Fruit fly (Drosophila melanogaster) whole organism, larva: ENCODE measurements around the gene Hsc70-3.

Source experiments
- noc ChIP-seq: fragments of 200-800 bp; sonication (Bioruptor generic); optimal IDR thresholded peaks from 3 replicates; lab custom pipeline; 2019; ENCODE audit warnings: missing biosample characterization, mild to moderate bottlenecking, missing genetic modification characterization, moderate library complexity

Hsc70-3 gene

DNA sequence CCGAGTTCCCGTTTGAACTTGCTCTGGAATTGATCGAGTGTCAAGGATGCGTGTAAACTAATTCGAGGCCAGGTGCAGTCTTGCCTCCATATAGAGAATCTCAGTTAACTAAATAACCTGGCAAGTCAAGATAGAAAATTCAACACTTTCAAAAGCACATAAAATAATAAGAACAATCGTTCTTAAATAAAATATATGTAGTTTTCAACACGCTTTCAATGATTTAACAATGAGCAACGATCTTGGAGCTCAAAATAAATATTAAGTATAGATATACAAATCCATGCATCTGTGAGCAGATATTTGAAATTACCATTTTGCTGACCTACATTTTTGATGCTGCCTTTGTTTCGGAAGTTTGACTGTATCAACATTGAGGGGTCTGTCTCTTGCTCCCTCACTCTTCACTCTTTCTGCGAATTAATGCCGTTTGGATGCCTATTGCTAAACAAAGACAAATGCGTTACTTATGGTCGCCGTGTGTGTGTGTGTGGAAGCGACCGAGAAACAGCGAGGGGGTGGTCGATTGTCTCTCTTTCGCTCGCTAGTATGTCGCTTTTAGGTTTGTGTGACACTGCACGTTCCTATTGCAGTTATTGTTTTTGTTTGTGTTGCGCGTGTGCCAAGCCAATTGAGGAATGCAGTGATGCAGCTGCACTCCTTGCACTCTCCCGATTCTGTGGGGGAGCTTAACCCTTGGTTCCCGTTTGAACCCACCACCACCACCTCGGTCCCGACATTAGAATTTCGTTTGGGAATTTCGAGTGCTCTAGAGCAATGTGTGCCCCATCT, 13.6 kb upstream of the Hsc70-3 start:
- TF ChIP-seq noc (tag; lab: Kevin White, UChicago), result peak; percentile 41

DNA sequence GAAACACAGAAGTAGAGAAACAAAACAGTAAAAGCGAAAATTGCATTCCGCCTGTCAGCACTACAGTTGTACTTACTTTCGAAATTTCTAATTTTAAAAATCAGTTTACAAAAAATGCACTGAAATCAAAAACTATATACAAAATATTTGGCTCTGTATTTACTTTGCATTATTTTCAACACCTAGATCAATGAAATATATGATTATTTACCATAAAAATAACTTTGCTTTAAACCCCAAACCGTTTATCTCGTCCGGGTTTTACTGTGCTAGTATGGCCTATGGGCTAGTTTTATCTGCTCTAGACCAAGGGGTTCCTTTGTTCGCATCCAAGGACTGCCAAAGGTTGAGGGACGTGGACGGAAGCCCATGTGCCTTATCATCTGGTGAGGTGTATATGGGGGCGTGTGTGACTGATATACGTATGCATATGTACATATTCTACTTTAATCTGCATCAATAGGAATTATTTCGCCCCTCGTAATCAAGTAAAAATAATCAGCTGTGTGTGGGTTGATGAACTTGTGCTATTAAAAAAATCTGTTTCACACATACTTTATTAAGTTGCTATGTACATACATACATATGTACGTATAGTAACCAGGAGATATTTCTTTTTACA, 12.4 kb upstream of the Hsc70-3 start:
- TF ChIP-seq noc (tag; lab: Kevin White, UChicago), result no peak

- no peak for TF ChIP-seq noc (tag; lab: Kevin White, UChicago)
Measured at dm6 chrX:11818767-11819089, 11.8 kb upstream of the Hsc70-3 start.

dm6 chrX:11818047-11818766, 11.3 kb upstream of the Hsc70-3 start:
- TF ChIP-seq noc (tag; lab: Kevin White, UChicago), result peak; percentile 93

DNA sequence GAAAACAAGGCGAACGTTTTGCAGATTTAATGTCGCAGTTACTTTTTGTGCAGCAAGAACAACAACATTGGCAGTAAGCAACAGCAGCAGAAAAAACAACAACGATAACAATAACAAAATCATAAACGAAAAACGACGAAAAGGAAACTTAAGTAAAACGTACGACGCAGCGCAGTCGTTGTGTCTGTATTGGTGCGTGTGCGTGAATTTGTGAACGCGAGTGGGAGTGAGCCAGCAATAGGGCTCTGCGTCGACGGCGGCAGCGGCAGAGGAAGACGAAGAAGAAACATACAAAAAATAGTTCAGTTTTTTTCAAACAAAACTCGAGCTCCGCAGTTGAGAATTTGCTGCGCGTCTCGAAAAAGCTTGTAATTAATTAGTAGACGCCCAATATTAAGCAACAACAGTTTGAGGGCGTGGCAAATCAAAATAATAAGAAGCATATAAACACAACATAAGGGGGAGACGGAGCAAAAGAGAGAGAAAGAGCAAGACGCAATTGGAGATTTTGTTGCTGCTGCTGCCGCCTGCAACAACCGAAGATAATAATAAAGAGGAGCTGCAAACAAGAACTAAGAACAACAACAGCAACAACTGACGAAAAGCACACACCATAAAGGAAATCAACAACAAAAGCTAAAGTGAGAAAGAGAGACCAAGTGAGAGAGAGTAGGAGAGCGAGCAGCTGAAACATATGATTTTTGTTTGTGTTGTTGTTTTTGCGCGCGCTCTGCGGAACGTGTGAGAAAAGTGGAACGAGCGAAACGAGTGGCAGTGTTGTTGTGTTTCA, 10.5 kb upstream of the Hsc70-3 start:
- TF ChIP-seq noc (tag; lab: Kevin White, UChicago), result no peak

DNA sequence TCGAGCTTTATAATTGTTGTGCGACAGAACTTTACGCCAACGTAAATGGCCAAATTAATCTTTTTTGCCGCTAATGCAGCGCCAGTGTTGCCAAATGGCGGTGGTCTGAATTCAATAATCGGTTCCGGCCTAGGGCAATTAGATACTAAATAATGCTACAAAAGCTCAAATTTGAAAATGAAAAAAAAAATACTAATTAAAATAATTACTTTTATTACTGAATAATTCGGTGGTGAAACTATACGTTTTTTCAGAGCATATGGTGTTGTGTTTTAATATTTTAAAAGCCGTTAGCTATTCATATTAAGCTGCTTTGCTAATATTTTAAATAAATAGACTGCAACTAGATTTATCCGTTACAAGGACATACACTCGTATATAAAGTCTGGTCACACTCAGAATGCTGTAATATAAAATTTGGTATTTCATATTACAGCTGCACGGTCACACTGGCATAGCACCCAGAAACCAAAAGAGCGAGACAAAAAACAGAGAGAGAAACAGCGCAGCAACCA, 9.6 kb upstream of the Hsc70-3 start, which contains the start of the genes CG1578 and rudhira:
Gene CG1578, minus strand, starts transcription at position 118 of the 515 bp plus-strand sequence.
Gene rudhira, plus strand, starts transcription at position 465 of the 515 bp plus-strand sequence.
- no peak for TF ChIP-seq noc (tag; lab: Kevin White, UChicago)

dm6 chrX:11815356-11816270, 8.7 kb upstream of the Hsc70-3 start:
- no peak for TF ChIP-seq noc (tag; lab: Kevin White, UChicago)

DNA sequence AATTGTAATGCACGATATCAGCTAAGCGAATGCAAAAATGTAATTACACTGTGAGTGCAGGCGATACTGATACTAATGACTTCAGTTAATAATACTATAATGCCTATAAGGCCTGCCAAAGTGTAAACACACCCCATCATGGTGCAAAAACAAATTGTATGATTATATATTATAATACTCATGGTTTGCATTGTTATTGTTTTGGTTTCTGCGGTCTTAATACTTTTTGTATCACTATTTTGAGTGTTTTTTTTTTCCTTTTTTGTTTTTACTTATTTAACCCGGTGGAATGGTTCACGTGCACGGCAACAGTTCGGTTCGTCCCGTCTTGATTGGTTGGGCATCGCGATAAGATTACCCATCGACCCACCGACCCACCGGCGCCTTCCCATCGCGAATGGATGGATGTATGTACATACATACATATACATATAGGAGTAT, 6.8 kb upstream of the Hsc70-3 start:
- TF ChIP-seq noc (tag; lab: Kevin White, UChicago), result no peak

DNA sequence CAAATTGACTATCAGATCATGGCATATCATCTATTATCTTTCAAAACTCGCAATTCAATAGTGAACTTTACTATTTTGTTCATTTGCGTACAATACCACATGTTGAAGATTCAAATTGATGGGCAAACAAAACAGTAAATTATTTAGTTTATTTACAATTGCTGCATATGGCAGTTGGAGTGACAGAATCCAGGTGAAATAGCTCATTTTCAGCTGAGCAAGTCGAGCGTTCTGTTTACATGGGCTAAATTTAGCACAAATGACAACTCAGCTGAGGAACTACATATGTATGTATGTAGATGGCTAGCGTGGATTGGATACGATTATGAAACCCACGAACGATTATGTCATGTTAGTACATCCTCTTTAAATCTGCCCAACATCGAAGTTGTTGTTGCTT, 5.9 kb upstream of the Hsc70-3 start:
- TF ChIP-seq noc (tag; lab: Kevin White, UChicago), result no peak

dm6 chrX:11806196-11806595, 721 bp downstream of the Hsc70-3 start:
- peak; percentile 8 for TF ChIP-seq noc (tag; lab: Kevin White, UChicago)

DNA sequence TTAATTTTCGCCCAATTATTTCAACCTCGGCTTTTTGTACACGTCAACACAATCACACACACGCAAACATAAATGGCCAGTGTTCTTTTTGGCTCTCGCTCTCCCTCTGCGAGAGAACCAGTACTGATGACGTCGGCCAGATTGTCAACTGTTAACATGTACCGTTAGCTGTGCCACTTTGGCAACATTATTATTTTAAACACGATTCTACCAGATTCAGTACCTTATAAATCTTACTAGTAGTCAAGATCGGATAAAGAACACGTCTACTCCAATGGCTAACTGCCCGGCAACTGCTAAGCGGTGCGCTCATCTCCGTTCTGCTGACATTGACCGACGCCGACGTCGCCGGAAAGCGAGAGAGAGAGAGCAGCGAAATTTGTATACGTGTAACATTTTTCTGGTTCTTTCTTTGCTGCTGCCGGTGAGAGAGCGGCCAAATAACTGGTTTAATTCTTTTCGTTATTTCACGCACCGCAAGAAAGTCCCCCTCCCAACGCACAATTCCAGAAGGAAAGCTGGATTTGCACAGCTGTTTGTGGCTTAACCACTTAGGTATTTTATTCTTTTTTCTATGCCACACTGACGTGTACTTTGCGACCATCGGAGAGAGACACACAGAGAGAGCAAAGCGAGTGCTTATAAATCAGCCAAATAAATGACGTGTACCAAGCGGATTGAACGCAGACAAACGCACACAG, 1.7 kb downstream of the Hsc70-3 start:
- peak; percentile 34 for TF ChIP-seq noc (tag; lab: Kevin White, UChicago)

dm6 chrX:11799931-11800330, 7.0 kb downstream of the Hsc70-3 start:
- TF ChIP-seq noc (tag; lab: Kevin White, UChicago), result no peak

- no peak for TF ChIP-seq noc (tag; lab: Kevin White, UChicago)
Measured at dm6 chrX:11798522-11798921, 8.4 kb downstream of the Hsc70-3 start.

dm6 chrX:11796925-11797324, 10.0 kb downstream of the Hsc70-3 start:
- TF ChIP-seq noc (tag; lab: Kevin White, UChicago), result no peak
